Worm (Caenorhabditis elegans): Measurements from ENCODE around the gene fbxo-11.2.

Gene fbxo-11.2

ce11 chrIII:1028233-1028632 is 24.8 kb downstream of the fbxo-11.2 start:
- TF ChIP-seq med-1 (GFP tag; optimal IDR thresholded peaks at IDR 0.05; ENCODE audit: insufficient read depth) (no peak), klf-2 (GFP tag; conservative IDR thresholded peaks at IDR 0.05) (no peak), ztf-23 (GFP tag; IDR thresholded peaks at IDR 0.05) (no peak), ref-1 (GFP tag; conservative IDR thresholded peaks at IDR 0.05) (no peak), tab-1 (GFP tag; IDR thresholded peaks at IDR 0.05) (no peak), T22C8.4 (GFP tag; IDR thresholded peaks at IDR 0.05) (no peak), ztf-29 (GFP tag; IDR thresholded peaks at IDR 0.05) (no peak), flt-1 (GFP tag; IDR thresholded peaks at IDR 0.05) (no peak), cog-1 (tag; optimal IDR thresholded peaks at IDR 0.05) (no peak)

DNA sequence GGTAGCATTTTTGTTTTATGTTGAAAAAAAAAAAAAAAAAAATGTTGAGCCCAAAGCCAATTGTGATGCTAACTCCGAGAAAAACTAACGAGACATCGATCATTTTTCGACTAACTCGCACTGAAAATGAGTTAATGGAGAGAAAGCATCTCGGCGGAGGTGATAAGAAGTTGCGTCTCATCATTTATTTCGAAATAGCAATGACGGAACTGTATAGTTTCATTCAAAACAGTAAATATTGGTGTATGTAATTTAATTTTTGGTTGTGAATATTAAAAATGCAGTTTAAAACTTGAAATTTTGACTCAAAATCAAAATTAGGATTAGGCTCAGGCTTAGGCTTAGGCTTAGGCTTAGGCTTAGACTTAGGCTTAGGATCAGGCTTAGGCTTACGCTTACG is 26.8 kb downstream of the fbxo-11.2 start, which contains the start of gene clc-25:
TSS of gene clc-25 (minus strand) at position 101 of the 400 bp plus-strand sequence.
- TF ChIP-seq ztf-23 (GFP tag; IDR thresholded peaks at IDR 0.05), result no peak
- no peak for TF ChIP-seq klf-2 (GFP tag; conservative IDR thresholded peaks at IDR 0.05)
- no peak for TF ChIP-seq T22C8.4 (GFP tag; IDR thresholded peaks at IDR 0.05)
- no peak for TF ChIP-seq ztf-29 (GFP tag; IDR thresholded peaks at IDR 0.05)
- no peak for TF ChIP-seq cog-1 (tag; optimal IDR thresholded peaks at IDR 0.05)
- TF ChIP-seq ref-1 (GFP tag; conservative IDR thresholded peaks at IDR 0.05), result no peak
- no peak for TF ChIP-seq flt-1 (GFP tag; IDR thresholded peaks at IDR 0.05)
- TF ChIP-seq med-1 (GFP tag; optimal IDR thresholded peaks at IDR 0.05; ENCODE audit: insufficient read depth), result no peak
- no peak for TF ChIP-seq tab-1 (GFP tag; IDR thresholded peaks at IDR 0.05)

ce11 chrIII:1020732-1021131 is 32.3 kb downstream of the fbxo-11.2 start, which contains the start of gene clc-23:
Gene clc-23, plus strand, starts transcription at chrIII:1020954.
- no peak for TF ChIP-seq tab-1 (GFP tag; IDR thresholded peaks at IDR 0.05)
- TF ChIP-seq ztf-29 (GFP tag; IDR thresholded peaks at IDR 0.05), result no peak
- TF ChIP-seq cog-1 (tag; optimal IDR thresholded peaks at IDR 0.05), result no peak
- TF ChIP-seq flt-1 (GFP tag; IDR thresholded peaks at IDR 0.05), result no peak
- TF ChIP-seq ref-1 (GFP tag; conservative IDR thresholded peaks at IDR 0.05), result no peak

- TF ChIP-seq ref-1 (GFP tag; conservative IDR thresholded peaks at IDR 0.05), result no peak
- TF ChIP-seq ztf-29 (GFP tag; IDR thresholded peaks at IDR 0.05), result no peak
- no peak for TF ChIP-seq med-1 (GFP tag; optimal IDR thresholded peaks at IDR 0.05; ENCODE audit: insufficient read depth)
Measured at ce11 chrIII:1016080-1016479, 37.0 kb downstream of the fbxo-11.2 start, which contains the start of gene Y34F4.3. Gene Y34F4.3, minus strand, starts transcription at chrIII:1016180.

DNA sequence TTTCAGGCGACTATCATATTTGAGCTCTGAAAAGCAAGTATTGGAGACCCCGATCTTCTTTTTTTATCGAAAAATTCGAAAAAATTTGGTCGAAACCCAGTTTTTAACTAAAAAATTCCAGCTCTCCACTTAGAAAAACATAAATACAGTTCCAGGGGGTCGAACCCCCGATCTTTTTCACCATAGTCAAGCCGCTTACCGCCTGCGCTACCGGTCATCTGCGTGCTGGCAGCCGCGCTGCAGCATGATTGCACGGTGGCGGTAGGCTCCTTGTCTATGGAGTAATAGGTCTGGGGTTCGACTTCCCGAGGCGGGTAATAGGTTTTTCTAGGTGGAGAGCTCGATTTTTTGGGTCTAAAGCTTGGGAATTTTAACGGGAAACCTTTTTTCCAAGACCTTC is 43.3 kb downstream of the fbxo-11.2 start, which contains the start of gene clc-24:
TSS of gene clc-24 (plus strand) at position 263 of the 400 bp plus-strand sequence.
- TF ChIP-seq klf-2 (GFP tag; conservative IDR thresholded peaks at IDR 0.05), result no peak
- TF ChIP-seq ztf-29 (GFP tag; IDR thresholded peaks at IDR 0.05), result no peak
- no peak for TF ChIP-seq T22C8.4 (GFP tag; IDR thresholded peaks at IDR 0.05)
- no peak for TF ChIP-seq cog-1 (tag; optimal IDR thresholded peaks at IDR 0.05)
- no peak for TF ChIP-seq ref-1 (GFP tag; conservative IDR thresholded peaks at IDR 0.05)
- no peak for TF ChIP-seq tab-1 (GFP tag; IDR thresholded peaks at IDR 0.05)
- no peak for TF ChIP-seq flt-1 (GFP tag; IDR thresholded peaks at IDR 0.05)
- no peak for TF ChIP-seq ztf-23 (GFP tag; IDR thresholded peaks at IDR 0.05)

DNA sequence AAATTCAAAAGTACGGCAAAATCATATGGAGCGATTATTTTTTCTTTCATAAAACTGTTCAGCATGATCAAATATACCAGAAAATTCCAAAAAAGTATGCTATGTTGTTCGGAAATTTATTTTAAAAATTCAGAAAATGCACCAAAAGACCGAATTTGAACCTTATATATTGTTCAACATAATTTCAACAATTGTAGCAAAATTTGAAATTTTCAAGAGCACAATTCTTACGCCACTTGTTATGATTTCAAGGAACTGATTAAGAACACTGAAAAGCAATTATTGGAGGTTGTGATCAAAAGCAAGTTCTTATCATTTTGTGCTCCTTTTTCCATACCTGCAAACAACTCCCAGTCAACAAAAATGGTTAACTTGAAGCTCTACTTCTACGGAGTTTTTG is 45.0 kb downstream of the fbxo-11.2 start, which contains the start of gene clc-27:
TSS of gene clc-27 (plus strand) at position 301 of the 400 bp plus-strand sequence.
- TF ChIP-seq T22C8.4 (GFP tag; IDR thresholded peaks at IDR 0.05), result no peak
- TF ChIP-seq ref-1 (GFP tag; conservative IDR thresholded peaks at IDR 0.05), result no peak
- no peak for TF ChIP-seq tab-1 (GFP tag; IDR thresholded peaks at IDR 0.05)
- TF ChIP-seq cog-1 (tag; optimal IDR thresholded peaks at IDR 0.05), result no peak
- no peak for TF ChIP-seq klf-2 (GFP tag; conservative IDR thresholded peaks at IDR 0.05)
- TF ChIP-seq flt-1 (GFP tag; IDR thresholded peaks at IDR 0.05), result no peak
- no peak for TF ChIP-seq ztf-23 (GFP tag; IDR thresholded peaks at IDR 0.05)
- TF ChIP-seq ztf-29 (GFP tag; IDR thresholded peaks at IDR 0.05), result no peak
- TF ChIP-seq med-1 (GFP tag; optimal IDR thresholded peaks at IDR 0.05; ENCODE audit: insufficient read depth), result no peak

- TF ChIP-seq tab-1 (GFP tag; IDR thresholded peaks at IDR 0.05) (no peak), klf-2 (GFP tag; conservative IDR thresholded peaks at IDR 0.05) (no peak), ztf-29 (GFP tag; IDR thresholded peaks at IDR 0.05) (no peak), med-1 (GFP tag; optimal IDR thresholded peaks at IDR 0.05; ENCODE audit: insufficient read depth) (no peak), T22C8.4 (GFP tag; IDR thresholded peaks at IDR 0.05) (no peak), ztf-23 (GFP tag; IDR thresholded peaks at IDR 0.05) (no peak)
Measured at ce11 chrIII:1007143-1007905, 45.7 kb downstream of the fbxo-11.2 start.

DNA sequence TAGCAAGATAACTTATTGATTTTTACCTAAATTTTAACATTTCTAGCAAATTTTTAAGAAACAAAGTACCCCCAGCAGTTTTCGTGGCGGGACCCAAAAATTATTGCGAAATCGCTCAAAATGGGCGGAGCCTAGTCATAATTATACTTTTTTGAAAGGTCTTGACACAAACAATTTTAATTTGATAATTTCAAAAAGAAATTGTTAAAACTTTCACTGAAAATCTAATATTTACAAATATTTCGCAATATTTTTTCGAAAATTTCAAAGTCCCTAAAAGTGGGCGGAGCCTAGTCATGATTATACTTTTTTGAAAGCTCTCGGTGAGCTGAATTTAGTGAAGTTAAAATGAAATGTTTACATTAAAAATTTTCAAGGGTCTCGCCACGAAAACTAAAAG is 48.6 kb downstream of the fbxo-11.2 start:
- TF ChIP-seq flt-1 (GFP tag; IDR thresholded peaks at IDR 0.05), result no peak
- no peak for TF ChIP-seq cog-1 (tag; optimal IDR thresholded peaks at IDR 0.05)
- no peak for TF ChIP-seq ref-1 (GFP tag; conservative IDR thresholded peaks at IDR 0.05)
- no peak for TF ChIP-seq ztf-23 (GFP tag; IDR thresholded peaks at IDR 0.05)
- no peak for TF ChIP-seq med-1 (GFP tag; optimal IDR thresholded peaks at IDR 0.05; ENCODE audit: insufficient read depth)
- TF ChIP-seq T22C8.4 (GFP tag; IDR thresholded peaks at IDR 0.05), result no peak

ce11 chrIII:1002510-1002909 is 50.5 kb downstream of the fbxo-11.2 start, which contains the start of gene clec-150:
Gene clec-150, plus strand, starts transcription at chrIII:1002707.
- TF ChIP-seq ztf-23 (GFP tag; IDR thresholded peaks at IDR 0.05) (no peak), cog-1 (tag; optimal IDR thresholded peaks at IDR 0.05) (no peak), T22C8.4 (GFP tag; IDR thresholded peaks at IDR 0.05) (no peak), ztf-29 (GFP tag; IDR thresholded peaks at IDR 0.05) (no peak), klf-2 (GFP tag; conservative IDR thresholded peaks at IDR 0.05) (no peak), flt-1 (GFP tag; IDR thresholded peaks at IDR 0.05) (no peak), tab-1 (GFP tag; IDR thresholded peaks at IDR 0.05) (no peak), ref-1 (GFP tag; conservative IDR thresholded peaks at IDR 0.05) (no peak), med-1 (GFP tag; optimal IDR thresholded peaks at IDR 0.05; ENCODE audit: insufficient read depth) (no peak)

- TF ChIP-seq T22C8.4 (GFP tag; IDR thresholded peaks at IDR 0.05) (no peak), flt-1 (GFP tag; IDR thresholded peaks at IDR 0.05) (no peak), tab-1 (GFP tag; IDR thresholded peaks at IDR 0.05) (no peak), med-1 (GFP tag; optimal IDR thresholded peaks at IDR 0.05; ENCODE audit: insufficient read depth) (no peak), ref-1 (GFP tag; conservative IDR thresholded peaks at IDR 0.05) (no peak), ztf-29 (GFP tag; IDR thresholded peaks at IDR 0.05) (no peak), ztf-23 (GFP tag; IDR thresholded peaks at IDR 0.05) (no peak), klf-2 (GFP tag; conservative IDR thresholded peaks at IDR 0.05) (no peak), cog-1 (tag; optimal IDR thresholded peaks at IDR 0.05) (no peak)
Measured at ce11 chrIII:1001297-1001696, 51.7 kb downstream of the fbxo-11.2 start, which contains the start of gene R06B10.7. Gene R06B10.7, minus strand, starts transcription at chrIII:1001397.
